Fruit fly (Drosophila melanogaster) whole organism, embryonic: Measurements from ENCODE around the gene Sfp77F.

Source experiments
- Ada2b ChIP-seq: fragments of 200-800 bp; sonication (Bioruptor generic); IDR thresholded peaks from 2 replicates; pipeline ENCODE4 v1.3.6; 2022; ENCODE audit warnings: missing biosample characterization, missing genetic modification characterization
- Adf1 ChIP-seq: fragments of 200-800 bp; sonication (Bioruptor generic); IDR thresholded peaks from 2 replicates; pipeline ENCODE4 v1.3.6; 2022; ENCODE audit warnings: missing biosample characterization, missing genetic modification characterization
- Blimp-1 ChIP-seq: fragments of 200-800 bp; sonication (Bioruptor generic); optimal IDR thresholded peaks from 3 replicates; lab custom pipeline; 2018; ENCODE audit warnings: missing biosample characterization, missing genetic modification characterization, mild to moderate bottlenecking, moderate library complexity, missing genetic modification reagents
- BtbVII ChIP-seq: fragments of 200-800 bp; sonication (Bioruptor generic); optimal IDR thresholded peaks from 3 replicates; lab custom pipeline; 2017; ENCODE audit warnings: missing biosample characterization, mild to moderate bottlenecking, missing genetic modification characterization
- CG10274 ChIP-seq: fragments of 200-800 bp; sonication (Bioruptor generic); optimal IDR thresholded peaks from 3 replicates; lab custom pipeline; 2017; ENCODE audit warnings: missing biosample characterization, mild to moderate bottlenecking, missing genetic modification characterization
- CG10462 ChIP-seq: fragments of 200-800 bp; sonication (Bioruptor generic); optimal IDR thresholded peaks from 2 replicates; lab custom pipeline; 2016; ENCODE audit warnings: missing biosample characterization, missing genetic modification characterization
- CG10959 ChIP-seq: fragments of 200-800 bp; sonication (Bioruptor generic); IDR thresholded peaks from 2 replicates; pipeline ENCODE4 v1.3.6; 2022; ENCODE audit warnings: missing biosample characterization, missing genetic modification characterization
- CG11085 ChIP-seq: fragments of 200-800 bp; sonication (Bioruptor generic); IDR thresholded peaks from 2 replicates; pipeline ENCODE4 v1.3.6; 2022; ENCODE audit warnings: missing biosample characterization, missing genetic modification characterization
- CG12219 ChIP-seq: fragments of 200-800 bp; sonication (Bioruptor generic); optimal IDR thresholded peaks from 3 replicates; lab custom pipeline; 2018; ENCODE audit warnings: missing biosample characterization, mild to moderate bottlenecking, missing genetic modification characterization
- CG12236 ChIP-seq: fragments of 200-800 bp; sonication (Bioruptor generic); optimal IDR thresholded peaks from 2 replicates; lab custom pipeline; 2016; ENCODE audit warnings: missing biosample characterization, missing genetic modification characterization
- CG13624 ChIP-seq: fragments of 200-800 bp; sonication (Bioruptor generic); optimal IDR thresholded peaks from 2 replicates; lab custom pipeline; 2016; ENCODE audit warnings: missing biosample characterization, missing genetic modification characterization
- CG15073 ChIP-seq: fragments of 200-800 bp; sonication (Bioruptor generic); optimal IDR thresholded peaks from 2 replicates; lab custom pipeline; 2016; ENCODE audit warnings: missing biosample characterization, missing genetic modification characterization
- CG17829 ChIP-seq: fragments of 200-800 bp; optimal IDR thresholded peaks from 2 replicates; lab custom pipeline; 2019; ENCODE audit warnings: missing biosample characterization, mild to moderate bottlenecking, missing genetic modification characterization, moderate library complexity
- CG4424 ChIP-seq: fragments of 200-800 bp; sonication (Bioruptor generic); optimal IDR thresholded peaks from 3 replicates; lab custom pipeline; 2016; ENCODE audit warnings: missing biosample characterization, missing genetic modification characterization
- CG4707 ChIP-seq: fragments of 200-800 bp; sonication (Bioruptor generic); optimal IDR thresholded peaks from 2 replicates; lab custom pipeline; 2018; ENCODE audit warnings: missing biosample characterization, mild to moderate bottlenecking, missing genetic modification characterization, moderate library complexity
- CG4730 ChIP-seq: fragments of 200-800 bp; sonication (Bioruptor generic); IDR thresholded peaks from 2 replicates; pipeline ENCODE4 v1.3.6; 2022; ENCODE audit warnings: missing biosample characterization, missing genetic modification characterization
- CG6175 ChIP-seq: fragments of 200-800 bp; sonication (Bioruptor generic); IDR thresholded peaks from 3 replicates; pipeline ENCODE4 v1.3.6; 2022; ENCODE audit warnings: missing biosample characterization, missing genetic modification characterization
- CG6254 ChIP-seq: fragments of 200-800 bp; sonication (Bioruptor generic); optimal IDR thresholded peaks from 3 replicates; lab custom pipeline; 2017; ENCODE audit warnings: mild to moderate bottlenecking, missing biosample characterization, missing genetic modification reagents, missing genetic modification characterization
- CG6272 ChIP-seq: fragments of 200-800 bp; sonication (Bioruptor generic); IDR thresholded peaks from 2 replicates; pipeline ENCODE4 v1.3.6; 2022; ENCODE audit warnings: missing biosample characterization, missing genetic modification characterization
- CG7839 ChIP-seq: fragments of 200-800 bp; sonication (Bioruptor generic); optimal IDR thresholded peaks from 3 replicates; lab custom pipeline; 2018; ENCODE audit warnings: missing biosample characterization, mild to moderate bottlenecking, missing genetic modification characterization, moderate library complexity
- CG7987 ChIP-seq: fragments of 200-800 bp; sonication (Bioruptor generic); optimal IDR thresholded peaks from 2 replicates; lab custom pipeline; 2018; ENCODE audit warnings: missing biosample characterization, mild to moderate bottlenecking, missing genetic modification characterization, moderate library complexity
- CG9215 ChIP-seq: fragments of 200-800 bp; sonication (Bioruptor generic); IDR thresholded peaks from 2 replicates; pipeline ENCODE4 v1.3.6; 2022; ENCODE audit warnings: missing biosample characterization, missing genetic modification characterization
- CG9727 ChIP-seq: fragments of 200-800 bp; sonication (Bioruptor generic); optimal IDR thresholded peaks from 3 replicates; lab custom pipeline; 2017; ENCODE audit warnings: missing biosample characterization, mild to moderate bottlenecking, missing genetic modification characterization
- Elba2 ChIP-seq: fragments of 200-800 bp; sonication (Bioruptor generic); optimal IDR thresholded peaks from 3 replicates; lab custom pipeline; 2016; ENCODE audit warnings: missing biosample characterization, missing genetic modification characterization
- H2.0 ChIP-seq: fragments of 200-800 bp; sonication (Bioruptor generic); IDR thresholded peaks from 2 replicates; pipeline ENCODE4 v1.3.6; 2022; ENCODE audit warnings: missing biosample characterization, missing genetic modification characterization
- HLHmδ ChIP-seq: fragments of 200-800 bp; sonication (Bioruptor generic); optimal IDR thresholded peaks from 2 replicates; lab custom pipeline; 2018; ENCODE audit warnings: missing biosample characterization, mild to moderate bottlenecking, missing genetic modification characterization, moderate library complexity
- Hr78 ChIP-seq, 2 experiments: fragments of 200-800 bp in 1 of 2; fragments of >200 bp in 1 of 2; sonication (Bioruptor generic) in 1 of 2; optimal IDR thresholded peaks; 2 replicates each; lab custom pipeline; 2017 to 2019; ENCODE audit warnings: missing biosample characterization in 2 of 2, missing genetic modification characterization in 2 of 2, mild to moderate bottlenecking in 1 of 2, moderate library complexity in 1 of 2
- Mad ChIP-seq: fragments of 200-800 bp; sonication (Bioruptor generic); optimal IDR thresholded peaks from 2 replicates; lab custom pipeline; 2016; ENCODE audit warnings: missing biosample characterization, missing genetic modification characterization
- Nf-YB ChIP-seq: fragments of 200-800 bp; sonication (Bioruptor generic); optimal IDR thresholded peaks from 3 replicates; lab custom pipeline; 2019; ENCODE audit warnings: missing biosample characterization, mild to moderate bottlenecking, missing genetic modification characterization, moderate library complexity
- Oaz ChIP-seq: fragments of 200-800 bp; sonication (Bioruptor generic); IDR thresholded peaks from 2 replicates; pipeline ENCODE4 v1.3.6; 2022; ENCODE audit warnings: missing biosample characterization, missing genetic modification characterization
- Opbp ChIP-seq: fragments of 200-800 bp; sonication (Bioruptor generic); IDR thresholded peaks from 3 replicates; pipeline ENCODE4 v1.3.6; 2022; ENCODE audit warnings: missing biosample characterization, missing genetic modification characterization; ENCODE audit not compliant: partially characterized antibody
- Side ChIP-seq: fragments of 200-800 bp; sonication (Bioruptor generic); optimal IDR thresholded peaks from 2 replicates; lab custom pipeline; 2016; ENCODE audit warnings: missing biosample characterization, missing genetic modification characterization
- Sin3A ChIP-seq: fragments of >200 bp; optimal IDR thresholded peaks from 2 replicates; lab custom pipeline; 2018
- Sox102F ChIP-seq: fragments of 200-800 bp; sonication (Bioruptor generic); optimal IDR thresholded peaks from 2 replicates; lab custom pipeline; 2018; ENCODE audit warnings: missing biosample characterization, mild to moderate bottlenecking, missing genetic modification characterization, moderate library complexity
- aop ChIP-seq: fragments of 200-800 bp; sonication (Bioruptor generic); IDR thresholded peaks from 2 replicates; pipeline ENCODE4 v1.3.6; 2022; ENCODE audit warnings: missing biosample characterization, missing genetic modification characterization
- ase ChIP-seq: fragments of 200-800 bp; sonication (Bioruptor generic); IDR thresholded peaks from 3 replicates; pipeline ENCODE4 v1.3.6; 2022; ENCODE audit warnings: missing biosample characterization, missing genetic modification characterization
- br ChIP-seq: fragments of >200 bp; optimal IDR thresholded peaks from 2 replicates; lab custom pipeline; 2017
- caup ChIP-seq: fragments of 200-800 bp; sonication (Bioruptor generic); optimal IDR thresholded peaks from 3 replicates; lab custom pipeline; 2017; ENCODE audit warnings: missing biosample characterization, mild to moderate bottlenecking, missing genetic modification characterization, moderate library complexity; ENCODE audit not compliant: severe bottlenecking
- da ChIP-seq: fragments of 200-800 bp; sonication (Bioruptor generic); optimal IDR thresholded peaks from 2 replicates; lab custom pipeline; 2016; ENCODE audit warnings: missing biosample characterization, missing genetic modification characterization
- dmrt99B ChIP-seq: fragments of 200-800 bp; sonication (Bioruptor generic); optimal IDR thresholded peaks from 2 replicates; lab custom pipeline; 2018; ENCODE audit warnings: missing biosample characterization, mild to moderate bottlenecking, missing genetic modification characterization, moderate library complexity
- fru ChIP-seq: fragments of >200 bp; optimal IDR thresholded peaks from 2 replicates; lab custom pipeline; 2017
- luna ChIP-seq: fragments of 200-800 bp; sonication (Bioruptor generic); optimal IDR thresholded peaks from 2 replicates; lab custom pipeline; 2016; ENCODE audit warnings: missing biosample characterization, missing genetic modification characterization
- nau ChIP-seq: fragments of 200-800 bp; sonication (Bioruptor generic); optimal IDR thresholded peaks from 3 replicates; lab custom pipeline; 2017; ENCODE audit warnings: missing biosample characterization, mild to moderate bottlenecking, missing genetic modification characterization, missing genetic modification reagents
- pb ChIP-seq: fragments of 200-800 bp; sonication (Bioruptor generic); optimal IDR thresholded peaks from 3 replicates; lab custom pipeline; 2016; ENCODE audit warnings: missing biosample characterization, missing genetic modification characterization
- prd ChIP-seq, 3 experiments: fragments of >200 bp in 2 of 3; fragments of 200-800 bp in 1 of 3; sonication (Bioruptor generic) in 1 of 3; optimal IDR thresholded peaks in 2 of 3; IDR thresholded peaks in 1 of 3; 2 replicates in 2 of 3; 3 replicates in 1 of 3; pipeline versions ENCODE4 v1.3.6 to Lab custom; 2017 to 2022; ENCODE audit warnings: missing biosample characterization in 1 of 3, missing genetic modification characterization in 1 of 3
- rib ChIP-seq: fragments of 200-800 bp; sonication (Bioruptor generic); IDR thresholded peaks from 2 replicates; pipeline ENCODE4 v1.3.6; 2022; ENCODE audit warnings: missing biosample characterization, missing genetic modification characterization
- scrt ChIP-seq: fragments of 200-800 bp; sonication (Bioruptor generic); optimal IDR thresholded peaks from 2 replicates; lab custom pipeline; 2018; ENCODE audit warnings: missing biosample characterization, mild to moderate bottlenecking, missing genetic modification characterization, moderate library complexity
- sens-2 ChIP-seq: fragments of 200-800 bp; sonication (Bioruptor generic); IDR thresholded peaks from 2 replicates; pipeline ENCODE4 v1.3.6; 2022; ENCODE audit warnings: missing biosample characterization, missing genetic modification characterization
- stc ChIP-seq: fragments of 200-800 bp; sonication (Bioruptor generic); IDR thresholded peaks from 2 replicates; pipeline ENCODE4 v1.3.6; 2022; ENCODE audit warnings: missing biosample characterization, missing genetic modification characterization
- ttk ChIP-seq: fragments of 200-800 bp; sonication (Bioruptor generic); IDR thresholded peaks from 2 replicates; pipeline ENCODE4 v2.1.2; 2022; ENCODE audit warnings: missing biosample characterization, missing genetic modification characterization
- unc-4 ChIP-seq: fragments of 200-800 bp; sonication (Bioruptor generic); IDR thresholded peaks from 2 replicates; pipeline ENCODE4 v1.3.6; 2022; ENCODE audit warnings: missing biosample characterization, missing genetic modification characterization; ENCODE audit not compliant: partially characterized antibody

Sfp77F gene

dm6 chr3L:20923030-20923591 is 25.9 kb upstream of the Sfp77F start (continued):
- TF ChIP-seq CG4730, result no peak
- no peak for TF ChIP-seq CG7987 (GFP tag; lab: Kevin White, UChicago)
- peak; percentile 28 for TF ChIP-seq CG12236 (GFP tag; lab: Kevin White, UChicago)
- TF ChIP-seq Oaz (GFP tag; lab: Robert Waterston, UW), result no peak
- TF ChIP-seq CG4707 (GFP tag; lab: Kevin White, UChicago), result no peak
- no peak for TF ChIP-seq prd (optimal IDR thresholded peaks at IDR 0.05; lab: Kevin White, UChicago)
- peak; percentile 78 for TF ChIP-seq prd (GFP tag; IDR thresholded peaks at IDR 0.05; lab: Robert Waterston, UW)
- no peak for TF ChIP-seq ase (GFP tag; lab: Robert Waterston, UW)
- peak; percentile 10; the same call in 1 of the 2 replicates for TF ChIP-seq sens-2 (GFP tag; lab: Robert Waterston, UW)
- no peak for TF ChIP-seq Elba2 (GFP tag; lab: Kevin White, UChicago)
- no peak for TF ChIP-seq aop (GFP tag; lab: Robert Waterston, UW)
- TF ChIP-seq rib (GFP tag; lab: Robert Waterston, UW), result no peak
- no peak for TF ChIP-seq Side (GFP tag; lab: Kevin White, UChicago)
- TF ChIP-seq BtbVII, result no peak
- peak; percentile 70 for TF ChIP-seq CG9727 (GFP tag; lab: Kevin White, UChicago)
- no peak for TF ChIP-seq pb (GFP tag; lab: Kevin White, UChicago)
- no peak for TF ChIP-seq H2.0 (GFP tag; lab: Robert Waterston, UW)
- TF ChIP-seq CG10274, result no peak
- no peak for TF ChIP-seq Mad (GFP tag; lab: Kevin White, UChicago)
- TF ChIP-seq Nf-YB (GFP tag; lab: Kevin White, UChicago), result no peak
- TF ChIP-seq CG10959 (GFP tag; lab: Robert Waterston, UW), result peak; percentile 70
- TF ChIP-seq CG11085 (GFP tag; lab: Robert Waterston, UW), result no peak
- peak; percentile 16 for TF ChIP-seq CG12219 (GFP tag; lab: Kevin White, UChicago)
- TF ChIP-seq ttk (GFP tag; lab: Robert Waterston, UW), result no peak
- TF ChIP-seq CG17829 (tag; lab: Kevin White, UChicago), result peak; percentile 82
- TF ChIP-seq unc-4 (GFP tag; lab: Robert Waterston, UW), result no peak
- no peak for TF ChIP-seq HLHmδ (GFP tag; lab: Kevin White, UChicago)
- TF ChIP-seq CG13624 (GFP tag; lab: Kevin White, UChicago), result no peak
- peak; percentile 58 for TF ChIP-seq CG4424 (GFP tag; lab: Kevin White, UChicago)
- TF ChIP-seq fru (lab: Kevin White, UChicago), result no peak
- TF ChIP-seq CG6175, result no peak
- TF ChIP-seq dmrt99B (tag; lab: Kevin White, UChicago), result peak; percentile 53
- no peak for TF ChIP-seq scrt (GFP tag; lab: Kevin White, UChicago)
- no peak for TF ChIP-seq CG15073 (GFP tag; lab: Kevin White, UChicago)
- no peak for TF ChIP-seq da (GFP tag; lab: Kevin White, UChicago)
- no peak for TF ChIP-seq nau (GFP tag; lab: Kevin White, UChicago)
- peak; percentile 14 for TF ChIP-seq CG6254 (GFP tag; lab: Kevin White, UChicago)
- TF ChIP-seq br, result no peak
- peak; percentile 10 for TF ChIP-seq CG10462
- TF ChIP-seq caup (GFP tag; lab: Kevin White, UChicago), result no peak
- peak; percentile 69 for TF ChIP-seq Blimp-1
- no peak for TF ChIP-seq luna (GFP tag; lab: Kevin White, UChicago)
- TF ChIP-seq Opbp, result no peak
- TF ChIP-seq stc (GFP tag; lab: Robert Waterston, UW), result no peak
- TF ChIP-seq Hr78 (GFP tag; optimal IDR thresholded peaks at IDR 0.05; lab: Kevin White, UChicago), result no peak
- TF ChIP-seq CG9215 (GFP tag; lab: Robert Waterston, UW), result no peak
- no peak for TF ChIP-seq Adf1 (GFP tag; lab: Robert Waterston, UW)
- TF ChIP-seq CG7839 (tag; lab: Kevin White, UChicago), result peak; percentile 54
- TF ChIP-seq Sin3A, result no peak
- TF ChIP-seq Sox102F (GFP tag; lab: Kevin White, UChicago), result peak; percentile 71
- TF ChIP-seq CG6272 (GFP tag; lab: Robert Waterston, UW), result no peak
- TF ChIP-seq Ada2b (GFP tag; lab: Robert Waterston, UW), result 0 out of 2 replicates have a peak, but pooled peaks have one; percentile 13
